Worm (Caenorhabditis elegans) whole organism, L1 larva: ENCODE measurements around the gene srbc-76.
"Not testable (repeated sequence)": the region's sequence is repeated elsewhere in the genome, so short reads cannot be mapped to it uniquely, and the experiment has no call there.

Source experiments
- aly-2 ChIP-seq: fragments of 150-350 bp; optimal IDR thresholded peaks from 2 replicates; lab custom pipeline; 2014; ENCODE audit warnings: missing biosample characterization, missing genetic modification characterization
- ceh-88 ChIP-seq: fragments of 200-800 bp; sonication (Bioruptor generic); IDR thresholded peaks from 2 replicates; pipeline ENCODE4 v1.3.6; 2022; ENCODE audit warnings: missing genetic modification characterization, missing compliant biosample characterization
- elt-2 ChIP-seq: sonication (generic microtip); optimal IDR thresholded peaks from 2 replicates; lab custom pipeline; 2016; ENCODE audit warnings: missing genetic modification characterization, mild to moderate bottlenecking, inconsistent platforms, missing compliant biosample characterization, missing genetic modification reagents
- fkh-8 ChIP-seq: sonication (generic microtip); optimal IDR thresholded peaks from 2 replicates; lab custom pipeline; 2016; ENCODE audit warnings: mild to moderate bottlenecking, missing genetic modification characterization, missing compliant biosample characterization
- fos-1 ChIP-seq: fragments of 150-350 bp; optimal IDR thresholded peaks from 2 replicates; lab custom pipeline; 2014; ENCODE audit warnings: missing biosample characterization, missing genetic modification characterization
- lin-13 ChIP-seq: fragments of 150-350 bp; optimal IDR thresholded peaks from 2 replicates; lab custom pipeline; 2014; ENCODE audit warnings: missing biosample characterization, missing genetic modification reagents, missing genetic modification characterization
- mdl-1 ChIP-seq, 2 experiments: fragments of 150-350 bp; optimal IDR thresholded peaks; 2 replicates each; lab custom pipeline; 2014 to 2017; ENCODE audit warnings: missing biosample characterization in 2 of 2, missing genetic modification characterization in 2 of 2, inconsistent platforms in 1 of 2
- mef-2 ChIP-seq: fragments of 150-350 bp; optimal IDR thresholded peaks from 2 replicates; lab custom pipeline; 2014; ENCODE audit warnings: missing biosample characterization, missing genetic modification characterization
- nhr-76 ChIP-seq: sonication (generic microtip); optimal IDR thresholded peaks from 2 replicates; lab custom pipeline; 2017; ENCODE audit warnings: missing biosample characterization, missing genetic modification characterization
- rnt-1 ChIP-seq: sonication (generic microtip); optimal IDR thresholded peaks from 2 replicates; lab custom pipeline; 2016; ENCODE audit warnings: mild to moderate bottlenecking, missing genetic modification characterization, moderate library complexity, missing compliant biosample characterization
- sox-4 ChIP-seq: sonication (generic microtip); optimal IDR thresholded peaks from 2 replicates; lab custom pipeline; 2016; ENCODE audit warnings: missing genetic modification characterization, missing compliant biosample characterization
- unc-62 ChIP-seq: fragments of 150-350 bp; optimal IDR thresholded peaks from 2 replicates; lab custom pipeline; 2014; ENCODE audit warnings: missing biosample characterization, missing genetic modification reagents, missing genetic modification characterization
- zag-1 ChIP-seq: fragments of 150-350 bp; optimal IDR thresholded peaks from 2 replicates; lab custom pipeline; 2014; ENCODE audit warnings: missing biosample characterization, missing genetic modification characterization

- not testable (repeated sequence) for TF ChIP-seq elt-2 (tag; lab: Kevin White, UChicago); lin-13 (GFP tag; lab: Kevin White, UChicago); fos-1 (tag; lab: Kevin White, UChicago); rnt-1 (tag; lab: Kevin White, UChicago); aly-2 (tag; lab: Kevin White, UChicago); mef-2 (tag; lab: Kevin White, UChicago); unc-62 (GFP tag; lab: Kevin White, UChicago); sox-4 (tag; lab: Kevin White, UChicago); fkh-8; nhr-76 (tag; lab: Kevin White, UChicago); mdl-1 (tag; optimal IDR thresholded peaks at IDR 0.05; lab: Kevin White, UChicago); zag-1 (tag; lab: Kevin White, UChicago); ceh-88 (GFP tag; lab: Robert Waterston, UW)
Observed at ce11 chrV:15256669-15257068, 4.5 kb downstream of the srbc-76 start, which contains the start of gene srsx-39.
